Worm (Caenorhabditis elegans) whole organism, midembryonic: Measurements from ENCODE around the gene T07G12.2.

Source experiments
- T22C8.4 ChIP-seq: fragments of 200-800 bp; sonication (Bioruptor generic); IDR thresholded peaks from 2 replicates; pipeline ENCODE4 v1.3.6; 2022; ENCODE audit warnings: missing genetic modification characterization, missing compliant biosample characterization
- cog-1 ChIP-seq: sonication (generic microtip); optimal IDR thresholded peaks from 2 replicates; lab custom pipeline; 2016; ENCODE audit warnings: missing genetic modification characterization, missing compliant biosample characterization
- flt-1 ChIP-seq: fragments of 200-800 bp; sonication (Bioruptor generic); IDR thresholded peaks from 2 replicates; pipeline ENCODE4 v1.3.6; 2022; ENCODE audit warnings: missing genetic modification characterization, missing compliant biosample characterization
- klf-2 ChIP-seq: fragments of 200-800 bp; sonication (Bioruptor generic); conservative IDR thresholded peaks from 2 replicates; pipeline ENCODE4 v1.3.6; 2022; ENCODE audit warnings: missing genetic modification reagents, missing genetic modification characterization, missing compliant biosample characterization
- med-1 ChIP-seq: sonication (generic microtip); optimal IDR thresholded peaks from 2 replicates; lab custom pipeline; 2017; ENCODE audit warnings: missing genetic modification characterization, mild to moderate bottlenecking, missing compliant biosample characterization, antibody characterized with exemption, missing genetic modification reagents; ENCODE audit not compliant: insufficient read depth
- ref-1 ChIP-seq: fragments of 200-800 bp; sonication (Bioruptor generic); conservative IDR thresholded peaks from 2 replicates; pipeline ENCODE4 v1.3.6; 2022; ENCODE audit warnings: missing genetic modification reagents, missing genetic modification characterization, missing compliant biosample characterization
- tab-1 ChIP-seq: fragments of 200-800 bp; sonication (Bioruptor generic); IDR thresholded peaks from 2 replicates; pipeline ENCODE4 v1.3.6; 2022; ENCODE audit warnings: missing genetic modification characterization, missing compliant biosample characterization
- ztf-23 ChIP-seq: fragments of 200-800 bp; sonication (Bioruptor generic); IDR thresholded peaks from 2 replicates; pipeline ENCODE4 v1.3.6; 2022; ENCODE audit warnings: missing genetic modification reagents, missing genetic modification characterization, missing compliant biosample characterization
- ztf-29 ChIP-seq: fragments of 200-800 bp; sonication (Bioruptor generic); IDR thresholded peaks from 2 replicates; pipeline ENCODE4 v1.3.6; 2022; ENCODE audit warnings: missing genetic modification reagents, missing genetic modification characterization, missing compliant biosample characterization

Gene T07G12.2

DNA sequence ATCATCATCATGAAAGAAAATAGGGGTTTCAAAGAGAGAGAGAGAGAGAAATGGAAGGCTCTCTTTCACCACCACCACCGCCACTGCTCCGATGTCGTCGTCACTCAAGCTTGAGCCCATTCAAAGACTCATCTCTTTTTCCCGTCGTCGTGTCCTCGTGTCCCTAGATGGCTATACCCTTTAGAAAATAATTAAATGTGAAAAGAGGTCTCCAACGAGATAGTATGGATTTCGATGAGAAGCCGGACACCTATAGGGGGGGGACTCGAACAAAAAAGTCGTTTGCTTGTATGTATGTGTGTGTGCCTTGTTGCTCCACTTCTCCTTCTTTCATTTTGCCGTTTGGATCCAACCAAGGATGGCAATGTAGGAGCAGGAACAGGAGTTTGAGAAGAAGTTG lies 25.5 kb upstream of the T07G12.2 start:
- TF ChIP-seq tab-1 (GFP tag; lab: Robert Waterston, UW) (no peak), ref-1 (GFP tag; lab: Robert Waterston, UW) (no peak), med-1 (GFP tag; lab: Kevin White, UChicago) (no peak), flt-1 (GFP tag; lab: Robert Waterston, UW) (0 out of 2 replicates have a peak, but pooled peaks have one; percentile 11), ztf-29 (GFP tag; lab: Robert Waterston, UW) (no peak)

ce11 chrIV:10506016-10506415 lies 24.5 kb upstream of the T07G12.2 start:
- TF ChIP-seq ref-1 (GFP tag; lab: Robert Waterston, UW) (no peak), T22C8.4 (GFP tag; lab: Robert Waterston, UW) (no peak), tab-1 (GFP tag; lab: Robert Waterston, UW) (no peak), ztf-29 (GFP tag; lab: Robert Waterston, UW) (no peak), ztf-23 (no peak), med-1 (GFP tag; lab: Kevin White, UChicago) (no peak), flt-1 (GFP tag; lab: Robert Waterston, UW) (no peak), cog-1 (tag; lab: Kevin White, UChicago) (no peak), klf-2 (GFP tag; lab: Robert Waterston, UW) (no peak)

DNA sequence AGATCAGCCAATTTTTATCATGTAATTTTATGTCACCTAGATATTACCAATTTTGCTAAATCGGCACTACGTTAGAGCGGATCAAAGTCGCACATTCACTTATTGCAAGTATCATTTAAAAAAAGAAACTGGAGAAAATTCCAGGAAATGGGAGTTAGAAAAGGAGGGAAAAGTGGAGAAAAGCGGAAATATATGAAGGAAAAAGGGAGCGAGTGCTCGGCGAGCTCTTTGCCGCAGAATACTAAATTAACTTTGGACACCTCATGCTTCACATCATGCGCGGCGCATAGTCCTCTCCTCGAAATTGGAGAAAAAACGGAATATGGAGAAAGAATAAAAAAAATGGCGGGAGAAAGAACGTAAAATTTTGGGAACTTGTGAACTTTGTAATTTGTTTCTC lies 22.9 kb upstream of the T07G12.2 start:
- TF ChIP-seq flt-1 (GFP tag; lab: Robert Waterston, UW) (no peak), tab-1 (GFP tag; lab: Robert Waterston, UW) (no peak), T22C8.4 (GFP tag; lab: Robert Waterston, UW) (no peak), cog-1 (tag; lab: Kevin White, UChicago) (no peak), med-1 (GFP tag; lab: Kevin White, UChicago) (no peak), ztf-23 (no peak), ref-1 (GFP tag; lab: Robert Waterston, UW) (no peak), klf-2 (GFP tag; lab: Robert Waterston, UW) (no peak), ztf-29 (GFP tag; lab: Robert Waterston, UW) (no peak)

DNA sequence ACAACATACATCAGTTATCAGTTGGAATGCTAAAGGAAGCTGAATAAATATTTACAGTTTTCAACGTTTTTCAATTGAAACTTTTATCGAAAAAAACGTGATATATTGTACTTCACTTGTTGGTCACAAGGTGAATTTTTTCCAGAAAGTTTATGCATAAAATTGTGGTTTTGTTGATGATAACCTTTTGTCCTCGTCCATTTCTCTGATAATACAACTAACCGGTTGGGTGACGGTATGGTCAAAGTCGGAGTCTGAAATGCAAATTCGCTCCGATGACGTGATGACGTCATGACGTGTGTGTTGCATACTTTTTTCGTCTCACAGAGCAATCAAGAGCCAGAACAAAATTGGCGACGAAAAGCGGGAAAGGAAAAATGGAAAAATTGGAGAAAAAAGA lies 19.1 kb upstream of the T07G12.2 start:
- TF ChIP-seq flt-1 (GFP tag; lab: Robert Waterston, UW) (no peak), ref-1 (GFP tag; lab: Robert Waterston, UW) (no peak), klf-2 (GFP tag; lab: Robert Waterston, UW) (no peak), ztf-23 (no peak), ztf-29 (GFP tag; lab: Robert Waterston, UW) (no peak), tab-1 (GFP tag; lab: Robert Waterston, UW) (no peak), med-1 (GFP tag; lab: Kevin White, UChicago) (no peak), T22C8.4 (GFP tag; lab: Robert Waterston, UW) (no peak), cog-1 (tag; lab: Kevin White, UChicago) (no peak)

- TF ChIP-seq cog-1 (tag; lab: Kevin White, UChicago) (no peak), T22C8.4 (GFP tag; lab: Robert Waterston, UW) (no peak), klf-2 (GFP tag; lab: Robert Waterston, UW) (no peak), med-1 (GFP tag; lab: Kevin White, UChicago) (no peak), flt-1 (GFP tag; lab: Robert Waterston, UW) (no peak), tab-1 (GFP tag; lab: Robert Waterston, UW) (no peak), ztf-29 (GFP tag; lab: Robert Waterston, UW) (no peak), ztf-23 (no peak), ref-1 (GFP tag; lab: Robert Waterston, UW) (no peak)
Observed at ce11 chrIV:10512752-10513151, 17.8 kb upstream of the T07G12.2 start.

- TF ChIP-seq klf-2 (GFP tag; lab: Robert Waterston, UW) = no peak
- TF ChIP-seq ztf-23 = no peak
- no peak for TF ChIP-seq tab-1 (GFP tag; lab: Robert Waterston, UW)
- TF ChIP-seq cog-1 (tag; lab: Kevin White, UChicago) = no peak
- no peak for TF ChIP-seq med-1 (GFP tag; lab: Kevin White, UChicago)
- no peak for TF ChIP-seq ztf-29 (GFP tag; lab: Robert Waterston, UW)
- no peak for TF ChIP-seq T22C8.4 (GFP tag; lab: Robert Waterston, UW)
- TF ChIP-seq ref-1 (GFP tag; lab: Robert Waterston, UW) = no peak
- no peak for TF ChIP-seq flt-1 (GFP tag; lab: Robert Waterston, UW)
Observed at ce11 chrIV:10513266-10513665, 17.2 kb upstream of the T07G12.2 start.

DNA sequence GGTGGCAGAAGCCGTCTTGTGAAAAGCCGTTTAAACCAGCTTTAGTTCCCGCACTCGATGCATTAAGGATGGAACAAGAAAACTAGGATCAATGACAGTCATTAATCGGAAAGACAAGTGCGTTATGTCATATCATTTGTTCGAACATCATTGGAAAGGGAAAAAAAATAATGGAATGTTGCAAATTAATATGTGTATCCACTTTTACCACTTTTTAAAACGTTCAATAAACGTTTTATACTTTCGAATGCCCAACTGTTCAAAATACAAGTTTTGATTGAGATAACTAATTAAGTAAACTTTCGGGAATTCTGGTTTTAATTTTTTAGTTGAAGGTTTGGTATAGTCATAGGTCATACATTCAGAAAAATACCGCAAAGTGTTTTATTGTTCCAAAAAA lies 15.4 kb upstream of the T07G12.2 start, which contains the start of gene C02F4.4:
C02F4.4 (minus strand) TSS at position 101 of the 400 bp plus-strand sequence.
- TF ChIP-seq tab-1 (GFP tag; lab: Robert Waterston, UW) = no peak
- no peak for TF ChIP-seq ztf-29 (GFP tag; lab: Robert Waterston, UW)
- no peak for TF ChIP-seq cog-1 (tag; lab: Kevin White, UChicago)
- TF ChIP-seq klf-2 (GFP tag; lab: Robert Waterston, UW) = no peak
- TF ChIP-seq flt-1 (GFP tag; lab: Robert Waterston, UW) = no peak
- no peak for TF ChIP-seq ztf-23
- no peak for TF ChIP-seq T22C8.4 (GFP tag; lab: Robert Waterston, UW)

ce11 chrIV:10518652-10519051 lies 11.9 kb upstream of the T07G12.2 start:
- TF ChIP-seq med-1 (GFP tag; lab: Kevin White, UChicago) = no peak
- no peak for TF ChIP-seq ztf-23
- TF ChIP-seq cog-1 (tag; lab: Kevin White, UChicago) = no peak
- no peak for TF ChIP-seq flt-1 (GFP tag; lab: Robert Waterston, UW)
- TF ChIP-seq ref-1 (GFP tag; lab: Robert Waterston, UW) = no peak
- no peak for TF ChIP-seq ztf-29 (GFP tag; lab: Robert Waterston, UW)
- TF ChIP-seq T22C8.4 (GFP tag; lab: Robert Waterston, UW) = no peak
- no peak for TF ChIP-seq tab-1 (GFP tag; lab: Robert Waterston, UW)
- no peak for TF ChIP-seq klf-2 (GFP tag; lab: Robert Waterston, UW)

DNA sequence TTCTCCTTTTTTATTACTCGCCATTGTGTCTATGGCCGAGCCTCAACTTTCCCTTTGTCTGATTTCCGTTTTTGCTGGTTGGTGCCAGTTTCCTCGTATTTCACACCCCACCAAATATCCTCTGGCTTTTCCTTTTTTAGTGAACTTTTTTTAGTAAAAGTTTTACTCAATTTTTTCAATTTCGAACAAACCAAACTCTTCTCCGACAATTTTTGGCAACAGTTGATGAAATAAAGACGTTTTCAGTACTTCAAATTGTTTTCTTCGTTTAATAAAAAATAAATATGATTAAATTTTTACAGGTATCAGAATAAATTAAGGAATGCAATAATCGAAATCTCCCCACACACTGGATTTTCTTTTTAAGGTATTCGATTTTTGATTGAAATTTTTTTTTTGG lies 9.4 kb upstream of the T07G12.2 start, which contains the start of gene cal-4:
cal-4 (plus strand) TSS at position 301 of the 400 bp plus-strand sequence.
- TF ChIP-seq T22C8.4 (GFP tag; lab: Robert Waterston, UW) = no peak
- no peak for TF ChIP-seq ref-1 (GFP tag; lab: Robert Waterston, UW)
- no peak for TF ChIP-seq ztf-29 (GFP tag; lab: Robert Waterston, UW)
- TF ChIP-seq cog-1 (tag; lab: Kevin White, UChicago) = no peak
- no peak for TF ChIP-seq klf-2 (GFP tag; lab: Robert Waterston, UW)
- TF ChIP-seq med-1 (GFP tag; lab: Kevin White, UChicago) = no peak
- TF ChIP-seq flt-1 (GFP tag; lab: Robert Waterston, UW) = no peak
